Fruit fly (Drosophila melanogaster) whole organism, pupa: ENCODE results near the gene CG7988.

Source experiments
- CG10348 ChIP-seq: fragments of 200-800 bp; sonication (Bioruptor generic); IDR thresholded peaks from 2 replicates; pipeline ENCODE4 v1.3.6; 2022; ENCODE audit warnings: missing biosample characterization, missing genetic modification characterization
- CG12605 ChIP-seq: fragments of 200-800 bp; sonication (Bioruptor generic); IDR thresholded peaks from 2 replicates; pipeline ENCODE4 v1.3.6; 2022; ENCODE audit warnings: missing biosample characterization, missing genetic modification characterization
- CG13204 ChIP-seq: fragments of 200-800 bp; sonication (Bioruptor generic); optimal IDR thresholded peaks from 2 replicates; lab custom pipeline; 2018; ENCODE audit warnings: missing biosample characterization, mild to moderate bottlenecking, missing genetic modification characterization, moderate library complexity
- CG14655 ChIP-seq: fragments of 200-800 bp; sonication (Bioruptor generic); optimal IDR thresholded peaks from 3 replicates; lab custom pipeline; 2017; ENCODE audit warnings: mild to moderate bottlenecking, missing biosample characterization, missing genetic modification reagents, missing genetic modification characterization
- CG15710 ChIP-seq: fragments of 200-800 bp; sonication (Bioruptor generic); optimal IDR thresholded peaks from 2 replicates; lab custom pipeline; 2018; ENCODE audit warnings: missing biosample characterization, mild to moderate bottlenecking, missing genetic modification characterization, moderate library complexity
- CG17806 ChIP-seq: fragments of 200-800 bp; sonication (Bioruptor generic); optimal IDR thresholded peaks from 2 replicates; lab custom pipeline; 2018; ENCODE audit warnings: missing biosample characterization, mild to moderate bottlenecking, missing genetic modification characterization, moderate library complexity
- CG32121 ChIP-seq: fragments of 200-800 bp; sonication (Bioruptor generic); IDR thresholded peaks from 2 replicates; pipeline ENCODE4 v1.3.6; 2022; ENCODE audit warnings: missing biosample characterization, missing genetic modification characterization
- CG34367 ChIP-seq: fragments of 200-800 bp; sonication (Bioruptor generic); optimal IDR thresholded peaks from 2 replicates; lab custom pipeline; 2018; ENCODE audit warnings: missing biosample characterization, mild to moderate bottlenecking, missing genetic modification characterization
- CG4496 ChIP-seq: fragments of 200-800 bp; sonication (Bioruptor generic); IDR thresholded peaks from 3 replicates; pipeline ENCODE4 v1.3.6; 2022; ENCODE audit warnings: missing biosample characterization, missing genetic modification characterization
- CG8159 ChIP-seq: fragments of 200-800 bp; sonication (Bioruptor generic); optimal IDR thresholded peaks from 3 replicates; lab custom pipeline; 2018; ENCODE audit warnings: missing biosample characterization, mild to moderate bottlenecking, missing genetic modification characterization, moderate library complexity
- CG8301 ChIP-seq: fragments of 200-800 bp; sonication (Bioruptor generic); optimal IDR thresholded peaks from 2 replicates; lab custom pipeline; 2018; ENCODE audit warnings: missing biosample characterization, mild to moderate bottlenecking, missing genetic modification characterization
- CG9948 ChIP-seq: fragments of 200-800 bp; sonication (Bioruptor generic); optimal IDR thresholded peaks from 2 replicates; lab custom pipeline; 2018; ENCODE audit warnings: missing biosample characterization, mild to moderate bottlenecking, missing genetic modification characterization, moderate library complexity
- D1 ChIP-seq: fragments of 200-800 bp; sonication (Bioruptor generic); optimal IDR thresholded peaks from 2 replicates; lab custom pipeline; 2018; ENCODE audit warnings: missing biosample characterization, mild to moderate bottlenecking, missing genetic modification characterization, moderate library complexity
- EcR ChIP-seq: fragments of 200-800 bp; sonication (Bioruptor generic); optimal IDR thresholded peaks from 3 replicates; lab custom pipeline; 2019; ENCODE audit warnings: missing biosample characterization, missing genetic modification characterization, mild to moderate bottlenecking, moderate library complexity, missing genetic modification reagents
- Ets98B ChIP-seq: fragments of 200-800 bp; sonication (Bioruptor generic); IDR thresholded peaks from 2 replicates; pipeline ENCODE4 v1.3.6; 2022; ENCODE audit warnings: missing biosample characterization, missing genetic modification characterization
- Pif1A ChIP-seq: fragments of 200-800 bp; sonication (Bioruptor generic); optimal IDR thresholded peaks from 3 replicates; lab custom pipeline; 2016; ENCODE audit warnings: missing biosample characterization, missing genetic modification characterization
- Pif1B ChIP-seq: fragments of 200-800 bp; sonication (Bioruptor generic); optimal IDR thresholded peaks from 3 replicates; lab custom pipeline; 2016; ENCODE audit warnings: missing biosample characterization, missing genetic modification characterization
- Snoo ChIP-seq: fragments of 200-800 bp; sonication (Bioruptor generic); optimal IDR thresholded peaks from 3 replicates; lab custom pipeline; 2017; ENCODE audit warnings: missing biosample characterization, mild to moderate bottlenecking, missing genetic modification characterization, inconsistent platforms
- fd96Ca ChIP-seq: fragments of 200-800 bp; sonication (Bioruptor generic); IDR thresholded peaks from 3 replicates; pipeline ENCODE4 v1.3.6; 2022; ENCODE audit warnings: missing biosample characterization, missing genetic modification characterization
- gl ChIP-seq: fragments of 200-800 bp; sonication (Bioruptor generic); optimal IDR thresholded peaks from 2 replicates; lab custom pipeline; 2018; ENCODE audit warnings: missing biosample characterization, mild to moderate bottlenecking, missing genetic modification characterization
- rn ChIP-seq: fragments of 200-800 bp; sonication (Bioruptor generic); IDR thresholded peaks from 2 replicates; pipeline ENCODE4 v1.3.6; 2022; ENCODE audit warnings: missing biosample characterization, missing genetic modification characterization

CG7988 gene

DNA sequence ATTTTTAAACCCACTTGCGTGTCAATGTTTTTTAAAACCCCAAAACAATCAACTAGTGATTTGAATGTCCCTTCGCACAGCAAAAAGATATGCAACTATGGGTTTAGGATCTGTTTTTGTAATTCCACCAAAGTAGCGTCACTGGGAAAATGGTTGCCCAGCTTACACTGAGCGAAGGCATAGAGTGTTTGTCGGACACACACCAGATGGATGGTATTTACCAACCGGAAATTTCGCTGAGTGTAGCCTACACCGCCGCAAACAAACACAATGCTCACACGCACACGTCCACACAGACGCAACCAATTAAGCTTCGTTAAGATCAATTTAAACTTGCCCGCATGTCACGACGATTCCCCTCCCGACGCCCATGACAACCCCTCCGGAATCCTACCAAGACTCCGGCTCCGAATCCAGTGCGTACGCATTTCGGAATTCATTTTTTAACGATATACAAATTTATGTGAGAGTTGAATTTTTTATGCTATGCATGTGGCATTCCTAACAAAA, 8.4 kb downstream of the CG7988 start:
- TF ChIP-seq CG12605 (GFP tag; lab: Robert Waterston, UW) (no peak), Ets98B (GFP tag; lab: Robert Waterston, UW) (peak; percentile 29; the same call in 1 of the 2 replicates)

DNA sequence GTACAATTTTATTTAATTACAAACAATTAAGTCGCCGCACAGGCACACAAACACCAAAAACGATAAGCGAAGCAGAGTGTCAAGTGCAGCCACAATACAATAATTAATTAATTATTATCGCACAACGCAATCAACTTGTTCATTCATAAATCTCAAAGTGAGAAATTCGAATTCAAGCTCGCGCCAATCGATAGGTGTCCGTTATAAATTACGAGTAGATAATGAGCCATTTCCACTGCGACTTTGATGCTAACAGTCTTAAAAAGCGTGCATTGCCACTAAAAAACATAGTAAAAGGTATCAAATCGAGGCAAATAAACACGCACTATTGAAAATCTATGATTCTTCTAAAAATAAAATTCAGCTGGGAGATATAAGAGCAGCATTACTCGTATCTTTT, 9.9 kb downstream of the CG7988 start:
- TF ChIP-seq CG32121 (GFP tag; lab: Robert Waterston, UW): no peak
- TF ChIP-seq CG34367 (tag; lab: Kevin White, UChicago): no peak
- TF ChIP-seq CG13204: no peak
- TF ChIP-seq EcR: no peak
- TF ChIP-seq CG4496: no peak
- no peak for TF ChIP-seq CG12605 (GFP tag; lab: Robert Waterston, UW)
- no peak for TF ChIP-seq Pif1B (GFP tag; lab: Kevin White, UChicago)
- no peak for TF ChIP-seq CG8301 (tag; lab: Kevin White, UChicago)
- no peak for TF ChIP-seq Snoo (tag; lab: Kevin White, UChicago)
- no peak for TF ChIP-seq rn (GFP tag; lab: Robert Waterston, UW)
- TF ChIP-seq gl (tag; lab: Kevin White, UChicago): no peak
- TF ChIP-seq Ets98B (GFP tag; lab: Robert Waterston, UW): no peak
- no peak for TF ChIP-seq CG15710 (tag; lab: Kevin White, UChicago)
- TF ChIP-seq CG9948: no peak
- no peak for TF ChIP-seq D1 (tag; lab: Kevin White, UChicago)
- TF ChIP-seq Pif1A (GFP tag; lab: Kevin White, UChicago): no peak
- TF ChIP-seq CG8159: no peak
- no peak for TF ChIP-seq CG10348
- TF ChIP-seq CG14655: no peak

DNA sequence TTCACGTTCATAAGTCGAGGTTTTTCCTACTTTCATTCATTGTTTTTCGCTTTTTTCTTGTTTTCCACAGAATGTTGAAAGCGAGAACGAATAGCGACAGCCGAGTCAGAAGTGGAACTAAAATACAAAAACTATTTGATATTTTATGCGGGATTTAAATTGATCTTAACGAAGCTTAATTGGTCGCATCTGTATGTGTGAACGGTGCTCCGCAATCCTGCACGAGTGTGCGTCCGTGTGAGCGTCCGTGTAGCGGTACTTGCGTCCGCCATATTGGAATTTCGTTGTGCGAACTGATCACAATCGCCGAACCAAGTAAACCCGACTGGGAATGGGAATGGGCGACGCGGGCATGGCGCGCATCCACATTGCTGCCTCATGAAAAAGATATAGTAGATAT, 11.9 kb downstream of the CG7988 start:
- no peak for TF ChIP-seq CG32121 (GFP tag; lab: Robert Waterston, UW)
- no peak for TF ChIP-seq Pif1B (GFP tag; lab: Kevin White, UChicago)
- no peak for TF ChIP-seq D1 (tag; lab: Kevin White, UChicago)
- no peak for TF ChIP-seq CG17806 (tag; lab: Kevin White, UChicago)
- no peak for TF ChIP-seq Snoo (tag; lab: Kevin White, UChicago)
- no peak for TF ChIP-seq CG4496
- no peak for TF ChIP-seq rn (GFP tag; lab: Robert Waterston, UW)
- TF ChIP-seq CG15710 (tag; lab: Kevin White, UChicago): no peak
- TF ChIP-seq Pif1A (GFP tag; lab: Kevin White, UChicago): no peak
- no peak for TF ChIP-seq gl (tag; lab: Kevin White, UChicago)
- no peak for TF ChIP-seq CG34367 (tag; lab: Kevin White, UChicago)
- no peak for TF ChIP-seq fd96Ca (GFP tag; lab: Robert Waterston, UW)
- no peak for TF ChIP-seq CG9948
- TF ChIP-seq CG13204: no peak
- no peak for TF ChIP-seq EcR
- no peak for TF ChIP-seq Ets98B (GFP tag; lab: Robert Waterston, UW)
- TF ChIP-seq CG12605 (GFP tag; lab: Robert Waterston, UW): no peak
- no peak for TF ChIP-seq CG14655
- no peak for TF ChIP-seq CG10348

DNA sequence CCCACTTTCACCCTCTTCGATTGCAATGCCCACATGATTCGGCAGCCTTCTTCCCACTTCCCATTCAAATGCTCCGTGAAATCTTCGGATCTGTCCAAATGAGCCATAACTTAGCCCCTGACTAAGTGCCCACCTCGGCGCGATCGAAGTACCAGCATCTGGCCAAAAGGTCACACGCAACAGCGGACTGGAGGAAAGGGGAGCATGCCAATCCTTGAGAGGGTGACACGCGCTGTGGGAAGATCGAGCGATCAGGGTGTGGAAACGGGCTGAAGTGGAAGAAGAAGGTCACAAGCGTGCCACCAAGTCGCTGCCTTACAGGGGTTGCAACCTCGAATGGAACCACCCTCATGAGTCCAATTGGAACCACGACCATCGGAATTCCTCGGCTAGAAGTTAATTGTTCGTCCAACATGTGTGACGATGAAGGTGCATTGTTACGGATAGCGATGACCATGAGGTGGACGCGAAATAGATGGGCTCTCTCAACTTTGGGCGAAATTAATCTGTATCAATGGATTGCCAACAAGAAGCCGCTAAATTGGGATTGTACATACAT, 14.5 kb downstream of the CG7988 start:
- TF ChIP-seq fd96Ca (GFP tag; lab: Robert Waterston, UW) (0 out of 3 replicates have a peak, but pooled peaks have one; percentile 14), CG4496 (no peak)
- TF ChIP-seq, all 21 proteins: peak for 1

DNA sequence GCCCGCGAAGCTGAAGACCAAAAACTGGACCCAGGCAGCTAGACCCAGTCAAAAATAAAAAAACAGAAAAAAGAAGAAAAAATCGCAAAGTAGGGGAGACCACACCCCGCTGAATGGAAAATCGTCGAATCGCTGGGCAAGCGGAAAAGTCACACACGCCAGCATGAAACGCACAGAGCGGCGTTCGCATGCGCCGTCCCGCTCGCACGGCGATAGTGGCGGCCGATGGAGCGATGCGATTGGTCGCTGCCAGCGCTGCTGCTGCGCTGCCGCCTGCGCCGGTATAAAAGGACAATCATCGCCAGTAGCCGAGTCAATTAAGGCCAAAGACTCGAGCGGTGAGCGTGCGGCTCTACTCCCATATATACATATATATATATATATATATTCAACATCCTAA, 15.6 kb downstream of the CG7988 start, which contains the start of gene repo:
Gene repo (plus strand): TSS at position 314 of the 400 bp plus-strand sequence.
- TF ChIP-seq CG13204 (peak; percentile 3), CG4496 (peak; percentile 61; the same call in 2 of the 3 replicates), fd96Ca (GFP tag; lab: Robert Waterston, UW) (no peak), CG9948 (no peak)

DNA sequence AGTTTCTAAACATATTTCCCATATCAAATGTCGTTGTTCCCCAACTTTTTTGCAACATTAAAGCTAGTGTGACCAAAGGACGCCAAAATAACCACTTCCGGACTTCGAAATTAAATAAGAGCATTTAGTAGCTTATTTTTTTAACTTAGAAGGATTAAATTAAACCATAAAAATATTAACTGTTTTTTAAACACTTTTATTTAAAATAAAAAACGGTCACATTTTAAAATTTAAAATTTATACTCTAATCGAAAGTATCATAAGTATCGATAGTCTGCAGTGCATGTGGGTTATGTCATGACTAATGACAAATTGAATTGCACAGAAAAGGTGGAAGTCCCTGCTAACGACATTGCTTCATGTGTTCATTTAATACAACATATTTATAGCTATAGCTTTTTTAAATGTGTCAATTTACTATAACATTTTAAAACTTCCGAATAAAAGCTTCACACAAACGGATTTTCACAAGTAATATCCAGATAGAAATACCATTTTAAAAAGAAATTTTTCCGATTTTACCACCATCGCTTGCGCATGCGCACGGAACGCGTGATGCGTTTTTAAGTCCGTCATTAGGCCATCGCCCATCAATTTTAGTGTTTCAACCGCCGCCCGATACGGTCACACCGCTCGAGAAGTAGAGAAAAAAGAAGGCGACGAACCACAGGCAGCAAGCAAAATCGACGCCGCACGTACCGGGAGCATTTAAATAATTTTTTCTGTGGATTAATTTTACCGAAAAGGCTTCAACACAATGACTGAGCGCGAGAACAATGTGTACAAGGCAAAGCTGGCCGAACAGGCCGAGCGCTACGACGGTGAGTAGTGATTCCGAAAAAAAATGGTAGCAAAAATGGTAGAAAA, 22.0 kb downstream of the CG7988 start, which contains the start of the genes CG7156 and 14-3-3epsilon:
Gene CG7156 (minus strand): TSS at position 71 of the 867 bp plus-strand sequence.
Gene 14-3-3epsilon (plus strand): TSS at position 443 of the 867 bp plus-strand sequence.
- TF ChIP-seq D1 (tag; lab: Kevin White, UChicago): no peak
- TF ChIP-seq CG10348: no peak
- TF ChIP-seq CG32121 (GFP tag; lab: Robert Waterston, UW): no peak
- peak; percentile 12; the same call in 1 of the 2 replicates for TF ChIP-seq Ets98B (GFP tag; lab: Robert Waterston, UW)
- TF ChIP-seq CG15710 (tag; lab: Kevin White, UChicago): no peak
- peak; percentile 47; the same call in 1 of the 3 replicates for TF ChIP-seq CG4496
- no peak for TF ChIP-seq fd96Ca (GFP tag; lab: Robert Waterston, UW)
- TF ChIP-seq CG13204: no peak
- no peak for TF ChIP-seq CG14655
- TF ChIP-seq CG17806 (tag; lab: Kevin White, UChicago): no peak
- peak; percentile 34 for TF ChIP-seq Snoo (tag; lab: Kevin White, UChicago)
- peak; percentile 9 for TF ChIP-seq CG34367 (tag; lab: Kevin White, UChicago)
- TF ChIP-seq CG8301 (tag; lab: Kevin White, UChicago): no peak
- no peak for TF ChIP-seq gl (tag; lab: Kevin White, UChicago)
- no peak for TF ChIP-seq CG12605 (GFP tag; lab: Robert Waterston, UW)
- peak; percentile 15 for TF ChIP-seq EcR
- TF ChIP-seq Pif1A (GFP tag; lab: Kevin White, UChicago): peak; percentile 38
- no peak for TF ChIP-seq CG8159
- TF ChIP-seq CG9948: no peak
